Fruit fly (Drosophila melanogaster): ENCODE measurements around the gene CG4572.

The CG4572 gene

dm6 chr3R:19863979-19864775, at the start of gene CG4572, which contains the start of gene CG4686 (continued):
- TF ChIP-seq Stat92E (GFP tag; optimal IDR thresholded peaks at IDR 0.05) (peak in 1 of 3 experiments; percentile 14), CG4424 (GFP tag; optimal IDR thresholded peaks at IDR 0.05) (peak; percentile 76), dati (GFP tag; IDR thresholded peaks at IDR 0.05) (peak; percentile 15; the same call in 1 of the 2 replicates), lilli (GFP tag; optimal IDR thresholded peaks at IDR 0.05) (peak; percentile 85), fd3F (GFP tag; optimal IDR thresholded peaks at IDR 0.05) (peak; percentile 66), sc (optimal IDR thresholded peaks at IDR 0.05) (no peak), sc (GFP tag; optimal IDR thresholded peaks at IDR 0.05) (peak; percentile 22), Poxn (GFP tag; IDR thresholded peaks at IDR 0.05) (no peak), crol (GFP tag; IDR thresholded peaks at IDR 0.05) (no peak), Gug (GFP tag; IDR thresholded peaks at IDR 0.05) (peak; percentile 83; the same call in 3 of the 4 replicates), CG12391 (tag; optimal IDR thresholded peaks at IDR 0.05) (peak; percentile 82), CG14710 (tag; optimal IDR thresholded peaks at IDR 0.05) (peak; percentile 99), inv (GFP tag; IDR thresholded peaks at IDR 0.05; ENCODE audit: partially characterized antibody) (no peak), sna (GFP tag; IDR thresholded peaks at IDR 0.05; ENCODE audit: partially characterized antibody) (no peak), corto (GFP tag; optimal IDR thresholded peaks at IDR 0.05) (peak; percentile 76), CG4854 (GFP tag; optimal IDR thresholded peaks at IDR 0.05) (peak; percentile 78), chif (GFP tag; optimal IDR thresholded peaks at IDR 0.05) (peak; percentile 60 to 62), lov (optimal IDR thresholded peaks at IDR 0.05) (no peak), lov (GFP tag; IDR thresholded peaks at IDR 0.05) (no peak), knrl (GFP tag; IDR thresholded peaks at IDR 0.05; ENCODE audit: partially characterized antibody) (peak; percentile 56; the same call in 1 of the 3 replicates), CG9215 (GFP tag; IDR thresholded peaks at IDR 0.05) (peak; percentile 79), p53 (GFP tag; optimal IDR thresholded peaks at IDR 0.05) (peak; percentile 43), slou (GFP tag; optimal IDR thresholded peaks at IDR 0.05) (no peak), abd-A (tag; optimal IDR thresholded peaks at IDR 0.05) (no peak), danr (GFP tag; IDR thresholded peaks at IDR 0.05) (peak; percentile 75), NC2α (GFP tag; optimal IDR thresholded peaks at IDR 0.05) (peak; percentile 45), bbx (GFP tag; IDR thresholded peaks at IDR 0.05; ENCODE audit: partially characterized antibody) (no peak), CG15011 (GFP tag; optimal IDR thresholded peaks at IDR 0.05) (peak; percentile 40), pzg (GFP tag; optimal IDR thresholded peaks at IDR 0.05) (peak; percentile 46), Pdp1 (GFP tag; optimal IDR thresholded peaks at IDR 0.05) (peak; percentile 81 to 97), CG13424 (tag; optimal IDR thresholded peaks at IDR 0.05) (peak; percentile 81), CG4707 (GFP tag; optimal IDR thresholded peaks at IDR 0.05) (peak; percentile 38), nom (GFP tag; optimal IDR thresholded peaks at IDR 0.05) (peak; percentile 46), CG17802 (tag; optimal IDR thresholded peaks at IDR 0.05) (peak; percentile 18), CG6813 (GFP tag; optimal IDR thresholded peaks at IDR 0.05) (peak; percentile 31), nerfin-2 (GFP tag; IDR thresholded peaks at IDR 0.05; ENCODE audit: partially characterized antibody) (no peak), dan (GFP tag; IDR thresholded peaks at IDR 0.05) (no peak), gfzf (GFP tag; optimal IDR thresholded peaks at IDR 0.05) (peak; percentile 32), tna (GFP tag; IDR thresholded peaks at IDR 0.05; ENCODE audit: partially characterized antibody) (0 out of 2 replicates have a peak, but pooled peaks have one; percentile 46), CG6791 (GFP tag; IDR thresholded peaks at IDR 0.05; ENCODE audit: partially characterized antibody) (no peak), Six4 (GFP tag; optimal IDR thresholded peaks at IDR 0.05) (peak; percentile 57), Rx (GFP tag; IDR thresholded peaks at IDR 0.05) (peak; percentile 48; the same call in 1 of the 2 replicates), Atf6 (GFP tag; IDR thresholded peaks at IDR 0.05) (peak; percentile 55; the same call in 1 of the 2 replicates), gro (GFP tag; optimal IDR thresholded peaks at IDR 0.05) (peak; percentile 87), tin (GFP tag; optimal IDR thresholded peaks at IDR 0.05) (peak; percentile 67), zfh2 (GFP tag; optimal IDR thresholded peaks at IDR 0.05) (peak; percentile 82), CkIIα-i1 (GFP tag; IDR thresholded peaks at IDR 0.05) (no peak), emc (GFP tag; optimal IDR thresholded peaks at IDR 0.05) (peak; percentile 37)
